Worm (Caenorhabditis elegans): Measurements from ENCODE around the gene insc-1.

The insc-1 gene

ce11 chrII:7381142-7381611 is 22.5 kb downstream of the insc-1 start, which contains the start of gene C07D10.5:
Gene C07D10.5 (plus strand): TSS chrII:7381561.
- TF ChIP-seq fkh-2 (tag; optimal IDR thresholded peaks at IDR 0.05), result no peak
- TF ChIP-seq ceh-9 (tag; optimal IDR thresholded peaks at IDR 0.05), result no peak
- TF ChIP-seq R02D3.7 (tag; optimal IDR thresholded peaks at IDR 0.05), result no peak
- no peak for TF ChIP-seq hmg-11 (tag; optimal IDR thresholded peaks at IDR 0.05)
- TF ChIP-seq pqm-1 (tag; optimal IDR thresholded peaks at IDR 0.05), result no peak
- no peak for TF ChIP-seq ztf-4 (tag; optimal IDR thresholded peaks at IDR 0.05)
- no peak for TF ChIP-seq tbx-2 (tag; optimal IDR thresholded peaks at IDR 0.05)
- TF ChIP-seq mml-1 (tag; optimal IDR thresholded peaks at IDR 0.05), result no peak
- no peak for TF ChIP-seq skn-1 (tag; optimal IDR thresholded peaks at IDR 0.05)
- no peak for TF ChIP-seq zag-1 (tag; optimal IDR thresholded peaks at IDR 0.05)
- no peak for TF ChIP-seq lsy-12 (tag; optimal IDR thresholded peaks at IDR 0.05)
- no peak for TF ChIP-seq fkh-10 (GFP tag; optimal IDR thresholded peaks at IDR 0.05)
- no peak for TF ChIP-seq egl-5 (tag; optimal IDR thresholded peaks at IDR 0.05)
- no peak for TF ChIP-seq elt-2 (tag; optimal IDR thresholded peaks at IDR 0.05)
- TF ChIP-seq lin-15B (tag; optimal IDR thresholded peaks at IDR 0.05), result no peak
- no peak for TF ChIP-seq nhr-12 (tag; optimal IDR thresholded peaks at IDR 0.05)
- TF ChIP-seq snpc-4 (tag; optimal IDR thresholded peaks at IDR 0.05), result no peak
- TF ChIP-seq nhr-43 (tag; optimal IDR thresholded peaks at IDR 0.05; ENCODE audit: poor library complexity, severe bottlenecking), result no peak
- no peak for TF ChIP-seq nfya-1 (tag; optimal IDR thresholded peaks at IDR 0.05; ENCODE audit: insufficient read depth)
- TF ChIP-seq ceh-16 (tag; optimal IDR thresholded peaks at IDR 0.05), result no peak

ce11 chrII:7381947-7382346 is 23.3 kb downstream of the insc-1 start:
- TF ChIP-seq elt-2 (tag; optimal IDR thresholded peaks at IDR 0.05) (peak; percentile 66), pha-4 (tag; optimal IDR thresholded peaks at IDR 0.05) (peak; percentile 55), skn-1 (tag; optimal IDR thresholded peaks at IDR 0.05) (no peak), snpc-4 (tag; optimal IDR thresholded peaks at IDR 0.05) (no peak), unc-39 (tag; optimal IDR thresholded peaks at IDR 0.05) (no peak)

- TF ChIP-seq ztf-11 (tag; optimal IDR thresholded peaks at IDR 0.05) (no peak), lin-15B (tag; optimal IDR thresholded peaks at IDR 0.05) (no peak), sea-2 (GFP tag; optimal IDR thresholded peaks at IDR 0.05) (no peak), mdl-1 (tag; optimal IDR thresholded peaks at IDR 0.05) (no peak), pqm-1 (tag; optimal IDR thresholded peaks at IDR 0.05) (no peak), nhr-237 (tag; optimal IDR thresholded peaks at IDR 0.05) (no peak)
Observed at ce11 chrII:7385442-7385841, 26.7 kb downstream of the insc-1 start, which contains the start of gene sre-3. Gene sre-3 (plus strand): TSS chrII:7385742.

- TF ChIP-seq lin-15B (tag; optimal IDR thresholded peaks at IDR 0.05) (no peak), nhr-237 (tag; optimal IDR thresholded peaks at IDR 0.05) (no peak), ztf-11 (tag; optimal IDR thresholded peaks at IDR 0.05) (no peak), eor-1 (tag; optimal IDR thresholded peaks at IDR 0.05) (no peak), unc-39 (tag; optimal IDR thresholded peaks at IDR 0.05) (no peak), mdl-1 (tag; optimal IDR thresholded peaks at IDR 0.05) (no peak), nhr-23 (tag; optimal IDR thresholded peaks at IDR 0.05) (peak; percentile 15), hmg-11 (tag; optimal IDR thresholded peaks at IDR 0.05) (no peak), snpc-4 (tag; optimal IDR thresholded peaks at IDR 0.05) (no peak), elt-3 (tag; optimal IDR thresholded peaks at IDR 0.05) (no peak), nhr-25 (tag; optimal IDR thresholded peaks at IDR 0.05) (peak; percentile 23), nhr-11 (tag; optimal IDR thresholded peaks at IDR 0.05) (no peak), fkh-2 (tag; optimal IDR thresholded peaks at IDR 0.05) (no peak), fkh-10 (GFP tag; optimal IDR thresholded peaks at IDR 0.05) (no peak), tbx-2 (tag; optimal IDR thresholded peaks at IDR 0.05) (no peak), zag-1 (tag; optimal IDR thresholded peaks at IDR 0.05) (no peak), lsy-12 (tag; optimal IDR thresholded peaks at IDR 0.05) (no peak), ceh-82 (tag; optimal IDR thresholded peaks at IDR 0.05) (no peak), nhr-43 (tag; optimal IDR thresholded peaks at IDR 0.05; ENCODE audit: poor library complexity, severe bottlenecking) (peak; percentile 30), skn-1 (tag; optimal IDR thresholded peaks at IDR 0.05) (no peak), R02D3.7 (tag; optimal IDR thresholded peaks at IDR 0.05) (no peak), jun-1 (tag; optimal IDR thresholded peaks at IDR 0.05) (no peak), pha-4 (tag; optimal IDR thresholded peaks at IDR 0.05) (no peak), ztf-4 (tag; optimal IDR thresholded peaks at IDR 0.05) (no peak), fos-1 (tag; optimal IDR thresholded peaks at IDR 0.05) (no peak)
Observed at ce11 chrII:7390335-7390734, 31.6 kb downstream of the insc-1 start.

Data from whole organism, L3 larva.